Fruit fly (Drosophila melanogaster): ENCODE measurements around the gene tut.

Gene tut

DNA sequence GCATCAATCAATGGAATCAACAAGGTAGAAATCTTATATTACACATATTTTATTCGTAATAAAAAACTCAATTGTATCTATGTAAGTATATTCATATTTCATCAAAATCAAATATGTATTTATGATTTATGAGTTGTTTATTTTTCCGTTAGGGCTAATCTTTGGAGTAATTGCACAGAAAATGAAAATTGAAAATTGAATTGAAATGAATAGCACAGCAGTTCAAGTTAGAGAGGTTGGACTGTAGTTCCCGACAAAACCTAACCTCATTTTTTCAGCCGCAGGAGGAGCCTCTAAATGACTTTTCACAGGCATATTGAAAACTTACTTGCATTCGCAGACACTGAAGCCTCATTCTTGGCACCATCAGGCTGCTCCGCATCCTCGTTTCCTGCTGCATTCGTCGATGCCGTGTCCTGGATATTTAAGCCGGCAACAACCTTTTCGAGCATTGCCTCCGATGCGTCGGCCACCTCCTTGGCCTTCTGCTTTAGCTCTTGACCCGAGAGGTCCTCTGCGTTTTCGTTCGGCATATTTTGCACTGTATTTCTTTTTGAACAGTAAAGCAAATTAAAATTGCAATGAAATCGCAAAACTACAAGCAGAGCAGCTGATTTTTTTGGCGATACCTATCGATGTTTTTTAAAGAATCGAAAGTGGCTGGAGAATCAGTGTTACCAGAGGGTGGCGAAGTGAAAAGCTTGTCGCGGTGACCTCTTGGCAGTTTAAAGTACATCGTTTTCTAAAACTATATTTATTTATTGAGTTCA, 32.6 kb downstream of the tut start, which contains the start of gene Nmt (continued):
- TF ChIP-seq sisA (GFP tag; IDR thresholded peaks at IDR 0.05), result peak; percentile 43
- peak; percentile 84 for TF ChIP-seq Opbp (GFP tag; IDR thresholded peaks at IDR 0.05; ENCODE audit: partially characterized antibody)
- no peak for TF ChIP-seq CG7372 (GFP tag; IDR thresholded peaks at IDR 0.05)
- TF ChIP-seq scrt (GFP tag; optimal IDR thresholded peaks at IDR 0.05), result no peak
- TF ChIP-seq ewg (GFP tag; optimal IDR thresholded peaks at IDR 0.05), result no peak
- TF ChIP-seq Med (GFP tag), result peak; percentile 79
- peak; percentile 25 for TF ChIP-seq zfh2 (GFP tag; optimal IDR thresholded peaks at IDR 0.05)
- no peak for TF ChIP-seq CG14965 (GFP tag; optimal IDR thresholded peaks at IDR 0.05; ENCODE audit: borderline replicate concordance)
- no peak for TF ChIP-seq gcm (GFP tag; optimal IDR thresholded peaks at IDR 0.05)
- TF ChIP-seq bowl (GFP tag; IDR thresholded peaks at IDR 0.05), result no peak
- TF ChIP-seq pzg (GFP tag; optimal IDR thresholded peaks at IDR 0.05), result peak; percentile 77
- no peak for TF ChIP-seq NC2α (GFP tag; optimal IDR thresholded peaks at IDR 0.05)
- TF ChIP-seq fd96Cb (tag; optimal IDR thresholded peaks at IDR 0.05), result peak; percentile 29
- no peak for TF ChIP-seq CG6854 (GFP tag; optimal IDR thresholded peaks at IDR 0.05)
- TF ChIP-seq PHDP (tag; optimal IDR thresholded peaks at IDR 0.05), result no peak
- no peak for TF ChIP-seq Taf1 (GFP tag; IDR thresholded peaks at IDR 0.05)
- TF ChIP-seq CG9932 (GFP tag; IDR thresholded peaks at IDR 0.05), result peak; percentile 72
- no peak for TF ChIP-seq CG18011 (GFP tag; optimal IDR thresholded peaks at IDR 0.05)
- TF ChIP-seq Xbp1 (GFP tag; optimal IDR thresholded peaks at IDR 0.05), result peak; percentile 58
- no peak for TF ChIP-seq Drgx (GFP tag; IDR thresholded peaks at IDR 0.05)
- TF ChIP-seq Dek (tag; optimal IDR thresholded peaks at IDR 0.05), result peak; percentile 17
- no peak for TF ChIP-seq sug (tag; optimal IDR thresholded peaks at IDR 0.05)
- no peak for TF ChIP-seq BtbVII (GFP tag; optimal IDR thresholded peaks at IDR 0.05)
- TF ChIP-seq BEAF-32 (GFP tag; optimal IDR thresholded peaks at IDR 0.05), result peak; percentile 84
- no peak for TF ChIP-seq zfh1 (GFP tag; IDR thresholded peaks at IDR 0.05)
- peak; percentile 5 for TF ChIP-seq az2 (GFP tag; optimal IDR thresholded peaks at IDR 0.05)
- TF ChIP-seq jigr1 (GFP tag; IDR thresholded peaks at IDR 0.05), result no peak
- TF ChIP-seq CG12659 (GFP tag; optimal IDR thresholded peaks at IDR 0.05), result peak; percentile 6
- no peak for TF ChIP-seq CG2678 (tag; optimal IDR thresholded peaks at IDR 0.05)
- TF ChIP-seq Pdp1 (GFP tag; optimal IDR thresholded peaks at IDR 0.05), result peak in 1 of 2 experiments; percentile 4
- peak; percentile 81 for TF ChIP-seq unc-4 (GFP tag; IDR thresholded peaks at IDR 0.05; ENCODE audit: partially characterized antibody)
- peak; percentile 25 for TF ChIP-seq CG3847 (GFP tag; IDR thresholded peaks at IDR 0.05)
- TF ChIP-seq trh (GFP tag; optimal IDR thresholded peaks at IDR 0.05), result no peak
- TF ChIP-seq ind (GFP tag; optimal IDR thresholded peaks at IDR 0.05), result peak; percentile 44
- peak; percentile 37 for TF ChIP-seq unpg (GFP tag; optimal IDR thresholded peaks at IDR 0.05)
- peak; percentile 53; the same call in 1 of the 2 replicates for TF ChIP-seq tna (GFP tag; IDR thresholded peaks at IDR 0.05; ENCODE audit: partially characterized antibody)
- TF ChIP-seq CG9797 (GFP tag; optimal IDR thresholded peaks at IDR 0.05), result peak; percentile 67
- peak; percentile 6 for TF ChIP-seq CG7786 (GFP tag; optimal IDR thresholded peaks at IDR 0.05)
- TF ChIP-seq MTF-1 (GFP tag; optimal IDR thresholded peaks at IDR 0.05; ENCODE audit: borderline replicate concordance), result no peak
- peak; percentile 75 for TF ChIP-seq Scr (GFP tag; IDR thresholded peaks at IDR 0.05; ENCODE audit: partially characterized antibody)
- TF ChIP-seq CHES-1-like (GFP tag; optimal IDR thresholded peaks at IDR 0.05), result peak; percentile 3
- TF ChIP-seq H15 (GFP tag; IDR thresholded peaks at IDR 0.05), result no peak
- TF ChIP-seq ems (GFP tag; optimal IDR thresholded peaks at IDR 0.05), result no peak
- TF ChIP-seq vfl (GFP tag; optimal IDR thresholded peaks at IDR 0.05), result no peak
- TF ChIP-seq CG15011 (GFP tag; optimal IDR thresholded peaks at IDR 0.05), result no peak
- peak; percentile 1 for TF ChIP-seq CG12155 (GFP tag; optimal IDR thresholded peaks at IDR 0.05)
- TF ChIP-seq gsb-n (tag; optimal IDR thresholded peaks at IDR 0.05), result no peak
- no peak for TF ChIP-seq CG4820 (GFP tag; optimal IDR thresholded peaks at IDR 0.05)
- TF ChIP-seq CG9817 (tag; optimal IDR thresholded peaks at IDR 0.05), result peak; percentile 2

All from whole organism, embryonic.